Worm (Caenorhabditis elegans) whole organism, late embryonic: Measurements from ENCODE around the gene M163.5.

Source experiments
- C38D4.7 ChIP-seq: fragments of 200-800 bp; sonication (Bioruptor generic); optimal IDR thresholded peaks from 2 replicates; lab custom pipeline; 2018; ENCODE audit warnings: mild to moderate bottlenecking, missing genetic modification characterization, moderate library complexity, missing compliant biosample characterization
- F13H6.1 ChIP-seq: sonication (generic microtip); optimal IDR thresholded peaks from 2 replicates; lab custom pipeline; 2016; ENCODE audit warnings: missing genetic modification characterization, missing compliant biosample characterization
- K09A11.1 ChIP-seq: sonication (generic microtip); optimal IDR thresholded peaks from 2 replicates; lab custom pipeline; 2017; ENCODE audit warnings: antibody characterized with exemption, mild to moderate bottlenecking, missing genetic modification characterization, missing compliant biosample characterization; ENCODE audit not compliant: insufficient read depth
- Y22D7AL.16 ChIP-seq: sonication (generic microtip); optimal IDR thresholded peaks from 2 replicates; lab custom pipeline; 2016; ENCODE audit warnings: missing genetic modification characterization, missing compliant biosample characterization
- ceh-18 ChIP-seq: sonication (generic microtip); optimal IDR thresholded peaks from 2 replicates; lab custom pipeline; 2016; ENCODE audit warnings: missing genetic modification characterization, missing compliant biosample characterization
- ceh-19 ChIP-seq: fragments of 200-800 bp; sonication (Bioruptor generic); optimal IDR thresholded peaks from 2 replicates; lab custom pipeline; 2018; ENCODE audit warnings: mild to moderate bottlenecking, missing genetic modification characterization, missing compliant biosample characterization
- ceh-45 ChIP-seq: fragments of 200-800 bp; sonication (Bioruptor generic); IDR thresholded peaks from 2 replicates; pipeline ENCODE4 v1.3.6; 2022; ENCODE audit warnings: missing genetic modification reagents, missing genetic modification characterization, missing compliant biosample characterization
- ceh-9 ChIP-seq: sonication (generic microtip); optimal IDR thresholded peaks from 2 replicates; lab custom pipeline; 2016; ENCODE audit warnings: mild to moderate bottlenecking, missing genetic modification characterization, inconsistent platforms, missing compliant biosample characterization
- dve-1 ChIP-seq: sonication (generic microtip); optimal IDR thresholded peaks from 2 replicates; lab custom pipeline; 2017; ENCODE audit warnings: antibody characterized with exemption, mild to moderate bottlenecking, missing genetic modification characterization, missing compliant biosample characterization
- elt-2 ChIP-seq: sonication (generic microtip); optimal IDR thresholded peaks from 2 replicates; lab custom pipeline; 2016; ENCODE audit warnings: missing genetic modification reagents, missing genetic modification characterization, missing compliant biosample characterization
- elt-4 ChIP-seq: sonication (generic microtip); optimal IDR thresholded peaks from 2 replicates; lab custom pipeline; 2016; ENCODE audit warnings: missing genetic modification characterization, missing compliant biosample characterization
- ets-4 ChIP-seq: sonication (generic microtip); optimal IDR thresholded peaks from 2 replicates; lab custom pipeline; 2016; ENCODE audit warnings: missing genetic modification characterization, missing compliant biosample characterization
- hlh-13 ChIP-seq: fragments of 200-800 bp; sonication (Bioruptor generic); optimal IDR thresholded peaks from 2 replicates; lab custom pipeline; 2018; ENCODE audit warnings: mild to moderate bottlenecking, missing genetic modification characterization, missing compliant biosample characterization
- hlh-30 ChIP-seq: sonication (generic microtip); optimal IDR thresholded peaks from 2 replicates; lab custom pipeline; 2017; ENCODE audit warnings: antibody characterized with exemption, missing genetic modification characterization, missing compliant biosample characterization; ENCODE audit not compliant: insufficient read depth
- hlh-6 ChIP-seq: sonication (generic microtip); optimal IDR thresholded peaks from 2 replicates; lab custom pipeline; 2016; ENCODE audit warnings: missing genotype, missing genetic modification characterization, missing compliant biosample characterization
- lim-6 ChIP-seq: sonication (generic microtip); optimal IDR thresholded peaks from 2 replicates; lab custom pipeline; 2016; ENCODE audit warnings: missing genetic modification characterization, missing compliant biosample characterization
- lin-11 ChIP-seq: fragments of 200-800 bp; sonication (Bioruptor generic); optimal IDR thresholded peaks from 2 replicates; lab custom pipeline; 2018; ENCODE audit warnings: mild to moderate bottlenecking, missing genetic modification characterization, missing compliant biosample characterization
- mec-3 ChIP-seq: sonication (generic microtip); optimal IDR thresholded peaks from 2 replicates; lab custom pipeline; 2016; ENCODE audit warnings: borderline replicate concordance, missing genetic modification characterization, missing compliant biosample characterization
- nhr-11 ChIP-seq: fragments of 150-350 bp; optimal IDR thresholded peaks from 2 replicates; lab custom pipeline; 2014; ENCODE audit warnings: missing biosample characterization, missing genetic modification characterization
- nhr-232 ChIP-seq: sonication (generic microtip); optimal IDR thresholded peaks from 2 replicates; lab custom pipeline; 2016; ENCODE audit warnings: missing genetic modification characterization, missing compliant biosample characterization
- npax-4 ChIP-seq: sonication (generic microtip); optimal IDR thresholded peaks from 2 replicates; lab custom pipeline; 2016; ENCODE audit warnings: missing genetic modification characterization, missing compliant biosample characterization
- odd-2 ChIP-seq: sonication (generic microtip); optimal IDR thresholded peaks from 2 replicates; lab custom pipeline; 2017; ENCODE audit warnings: antibody characterized with exemption, mild to moderate bottlenecking, missing genetic modification characterization, missing compliant biosample characterization
- pag-3 ChIP-seq: sonication (generic microtip); optimal IDR thresholded peaks from 2 replicates; lab custom pipeline; 2016; ENCODE audit warnings: missing compliant biosample characterization, missing genetic modification characterization, borderline replicate concordance
- pha-2 ChIP-seq: sonication (generic microtip); optimal IDR thresholded peaks from 2 replicates; lab custom pipeline; 2017; ENCODE audit warnings: mild to moderate bottlenecking, missing genetic modification characterization, missing compliant biosample characterization
- pha-4 ChIP-seq: fragments of 150-350 bp; optimal IDR thresholded peaks from 2 replicates; lab custom pipeline; 2018; ENCODE audit warnings: missing biosample characterization, missing genetic modification reagents, missing genetic modification characterization
- pqm-1 ChIP-seq: sonication (generic microtip); optimal IDR thresholded peaks from 2 replicates; lab custom pipeline; 2016; ENCODE audit warnings: missing genetic modification characterization, missing compliant biosample characterization
- ref-2 ChIP-seq: sonication (generic microtip); optimal IDR thresholded peaks from 2 replicates; lab custom pipeline; 2016; ENCODE audit warnings: missing genetic modification characterization, missing compliant biosample characterization
- rnt-1 ChIP-seq: sonication (generic microtip); optimal IDR thresholded peaks from 2 replicates; lab custom pipeline; 2016; ENCODE audit warnings: missing genetic modification characterization, missing compliant biosample characterization
- sox-2 ChIP-seq: fragments of 200-800 bp; sonication (Bioruptor generic); IDR thresholded peaks from 2 replicates; pipeline ENCODE4 v1.3.6; 2022; ENCODE audit warnings: missing genetic modification reagents, missing genetic modification characterization, missing compliant biosample characterization
- syd-9 ChIP-seq: sonication (generic microtip); optimal IDR thresholded peaks from 2 replicates; lab custom pipeline; 2016; ENCODE audit warnings: mild to moderate bottlenecking, missing genetic modification characterization, moderate library complexity, missing compliant biosample characterization
- tbx-2 ChIP-seq: sonication (generic microtip); optimal IDR thresholded peaks from 2 replicates; lab custom pipeline; 2016; ENCODE audit warnings: missing genetic modification characterization, missing compliant biosample characterization
- ttx-3 ChIP-seq: sonication (generic microtip); optimal IDR thresholded peaks from 2 replicates; lab custom pipeline; 2016; ENCODE audit warnings: missing genetic modification reagents, missing genetic modification characterization, missing compliant biosample characterization
- unc-42 ChIP-seq: sonication (generic microtip); optimal IDR thresholded peaks from 2 replicates; lab custom pipeline; 2016; ENCODE audit warnings: missing genotype, missing genetic modification characterization, missing compliant biosample characterization
- unc-55 ChIP-seq: sonication (generic microtip); optimal IDR thresholded peaks from 2 replicates; lab custom pipeline; 2017; ENCODE audit warnings: missing biosample characterization, missing genetic modification reagents, missing genetic modification characterization
- unc-86 ChIP-seq: sonication (generic microtip); optimal IDR thresholded peaks from 2 replicates; lab custom pipeline; 2016; ENCODE audit warnings: missing genetic modification characterization, missing compliant biosample characterization
- zip-5 ChIP-seq: sonication (generic microtip); optimal IDR thresholded peaks from 2 replicates; lab custom pipeline; 2016; ENCODE audit warnings: missing genetic modification characterization, missing compliant biosample characterization
- ztf-16 ChIP-seq: sonication (generic microtip); optimal IDR thresholded peaks from 2 replicates; lab custom pipeline; 2017; ENCODE audit warnings: missing genetic modification characterization, missing compliant biosample characterization

Gene M163.5

DNA sequence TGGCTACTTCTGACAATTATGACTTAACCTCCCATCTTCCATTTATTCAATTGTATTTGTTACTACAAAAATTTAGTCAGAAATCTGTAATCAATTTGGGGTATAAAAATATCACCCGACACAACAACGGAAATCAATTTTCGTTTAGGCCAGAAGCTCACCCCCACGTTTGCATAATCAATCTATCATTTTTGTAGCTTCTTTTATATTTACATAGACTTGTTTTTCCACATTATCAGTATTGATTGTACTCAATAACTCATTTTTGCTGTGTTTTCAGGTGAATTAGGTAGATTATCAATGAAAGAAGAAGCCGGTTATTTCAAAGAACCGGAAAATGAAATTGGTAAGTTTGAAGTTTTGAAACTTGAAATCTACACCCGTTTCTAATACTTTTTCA is at the start of gene M163.5:
TSS of gene M163.5 (plus strand) at position 301 of the 400 bp plus-strand sequence.
- no peak for TF ChIP-seq nhr-232 (tag; lab: Kevin White, UChicago)
- no peak for TF ChIP-seq hlh-13 (GFP tag; lab: Kevin White, UChicago)
- TF ChIP-seq elt-2: no peak
- no peak for TF ChIP-seq odd-2 (tag; lab: Kevin White, UChicago)
- no peak for TF ChIP-seq mec-3 (tag; lab: Kevin White, UChicago)
- TF ChIP-seq K09A11.1: no peak
- TF ChIP-seq pha-2 (tag; lab: Kevin White, UChicago): no peak
- TF ChIP-seq sox-2 (GFP tag; lab: Robert Waterston, UW): no peak
- no peak for TF ChIP-seq Y22D7AL.16
- no peak for TF ChIP-seq pha-4 (tag; lab: Kevin White, UChicago)
- no peak for TF ChIP-seq ceh-45 (GFP tag; lab: Robert Waterston, UW)
- TF ChIP-seq, all 69 proteins: peak for 0

DNA sequence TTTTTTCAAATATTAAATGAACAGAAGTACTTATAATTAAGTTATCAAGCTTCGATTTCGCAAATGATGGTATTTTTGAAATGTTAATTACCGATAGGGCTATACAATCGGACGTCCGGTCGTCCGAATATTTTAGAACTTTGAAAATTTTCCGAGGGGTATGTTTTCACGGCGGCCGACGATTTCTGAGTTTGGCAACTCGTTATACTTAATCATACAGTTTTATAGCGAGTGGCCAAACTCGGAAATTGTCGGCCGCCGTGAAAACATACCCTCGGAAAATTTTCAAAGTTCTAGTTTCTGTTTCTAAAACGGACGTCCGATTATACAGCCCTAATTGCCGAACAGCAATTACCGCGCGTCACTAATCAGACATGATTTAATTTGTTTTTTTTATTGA is 49.7 kb upstream of the M163.5 start:
- TF ChIP-seq ttx-3 (no peak), ceh-19 (GFP tag; lab: Kevin White, UChicago) (no peak), Y22D7AL.16 (no peak), sox-2 (GFP tag; lab: Robert Waterston, UW) (no peak), K09A11.1 (no peak), lim-6 (tag; lab: Kevin White, UChicago) (no peak), mec-3 (tag; lab: Kevin White, UChicago) (no peak), elt-4 (no peak)
- TF ChIP-seq, all 69 proteins: peak for 0

DNA sequence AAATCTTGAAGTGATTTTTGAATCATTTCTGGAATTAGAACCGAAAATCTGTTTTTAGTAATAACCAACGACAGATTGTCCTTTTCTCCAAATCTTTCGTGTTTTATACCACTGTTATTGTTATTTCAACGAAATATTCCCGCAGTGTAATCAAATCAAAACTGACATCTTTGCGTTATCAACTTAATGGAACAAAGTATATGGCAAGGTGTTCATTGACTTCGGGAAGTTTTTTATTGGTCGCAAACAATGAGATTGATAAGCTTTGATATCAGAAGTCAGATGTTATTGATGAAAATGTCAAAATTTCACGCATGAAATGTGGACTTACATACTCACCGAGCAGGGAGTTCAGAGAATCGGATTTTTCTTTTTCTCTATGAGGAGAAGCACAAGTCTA is 49.2 kb upstream of the M163.5 start, which contains the start of gene F23D12.11:
TSS of gene F23D12.11 (minus strand) at position 79 of the 400 bp plus-strand sequence.
- TF ChIP-seq Y22D7AL.16 (no peak), rnt-1 (tag; lab: Kevin White, UChicago) (no peak), npax-4 (tag; lab: Kevin White, UChicago) (no peak), K09A11.1 (no peak), ets-4 (tag; lab: Kevin White, UChicago) (no peak), unc-55 (no peak), odd-2 (tag; lab: Kevin White, UChicago) (no peak), ceh-19 (GFP tag; lab: Kevin White, UChicago) (no peak), syd-9 (tag; lab: Kevin White, UChicago) (no peak), C38D4.7 (GFP tag; lab: Kevin White, UChicago) (no peak)

DNA sequence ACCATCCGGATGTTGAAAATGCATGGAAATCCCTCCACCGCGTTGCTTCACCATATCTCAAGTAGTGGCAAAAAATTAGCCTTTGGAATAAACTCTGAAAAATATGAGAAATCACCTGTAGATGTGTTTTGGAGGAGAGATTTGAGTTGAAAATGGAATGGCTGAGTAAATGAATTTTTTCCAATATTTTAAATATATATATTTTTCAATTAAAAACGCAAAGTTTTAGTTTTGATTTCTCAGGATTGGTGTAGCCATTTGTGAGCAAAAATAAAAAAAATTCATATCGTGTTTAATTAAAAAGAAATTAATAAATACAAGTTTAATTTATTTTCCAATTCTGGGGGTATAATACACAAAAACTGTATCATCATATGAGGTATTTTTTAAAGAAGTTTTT is 45.8 kb upstream of the M163.5 start, which contains the start of gene F23D12.1:
TSS of gene F23D12.1 (minus strand) at position 101 of the 400 bp plus-strand sequence.
- TF ChIP-seq unc-42 (tag; lab: Kevin White, UChicago) (no peak), lim-6 (tag; lab: Kevin White, UChicago) (no peak), hlh-30 (tag; lab: Kevin White, UChicago) (no peak), pag-3 (tag; lab: Kevin White, UChicago) (no peak), odd-2 (tag; lab: Kevin White, UChicago) (no peak), ref-2 (no peak), sox-2 (GFP tag; lab: Robert Waterston, UW) (no peak), ceh-19 (GFP tag; lab: Kevin White, UChicago) (no peak), unc-86 (tag; lab: Kevin White, UChicago) (no peak), ztf-16 (no peak), pha-4 (tag; lab: Kevin White, UChicago) (no peak), pha-2 (tag; lab: Kevin White, UChicago) (no peak), zip-5 (no peak), tbx-2 (tag; lab: Kevin White, UChicago) (no peak), mec-3 (tag; lab: Kevin White, UChicago) (no peak), nhr-11 (no peak), pqm-1 (tag; lab: Kevin White, UChicago) (no peak), hlh-6 (tag; lab: Kevin White, UChicago) (no peak), rnt-1 (tag; lab: Kevin White, UChicago) (no peak)

DNA sequence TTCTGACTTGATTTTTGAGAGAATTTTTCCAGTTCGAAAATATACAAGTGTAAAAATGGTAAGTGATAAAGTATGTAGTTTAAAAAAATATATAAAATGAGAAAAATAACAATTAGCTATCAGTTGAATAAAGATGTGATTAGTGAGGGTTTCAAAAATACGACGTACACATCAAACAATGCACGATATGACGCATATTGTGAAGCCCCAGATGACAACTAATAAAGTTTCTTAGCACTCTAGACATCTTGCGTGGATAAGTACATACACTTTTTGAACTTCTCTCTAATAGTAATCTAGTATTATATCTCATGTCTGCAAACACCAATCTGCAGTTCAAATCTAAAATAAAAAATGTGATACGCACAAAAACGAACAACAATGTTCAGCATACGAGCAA is 43.4 kb upstream of the M163.5 start:
- TF ChIP-seq tbx-2 (tag; lab: Kevin White, UChicago) (no peak), nhr-232 (tag; lab: Kevin White, UChicago) (no peak), nhr-11 (no peak), lin-11 (tag; lab: Kevin White, UChicago) (no peak), F13H6.1 (tag; lab: Kevin White, UChicago) (no peak), npax-4 (tag; lab: Kevin White, UChicago) (no peak), ceh-18 (tag; lab: Kevin White, UChicago) (no peak), unc-86 (tag; lab: Kevin White, UChicago) (no peak), hlh-6 (tag; lab: Kevin White, UChicago) (no peak), ceh-19 (GFP tag; lab: Kevin White, UChicago) (no peak), ceh-9 (no peak), dve-1 (tag; lab: Kevin White, UChicago) (no peak)
- TF ChIP-seq, all 69 proteins: peak for 0
